Fruit fly (Drosophila melanogaster): ENCODE measurements around the gene CG18508.

The CG18508 gene

dm6 chrX:3173072-3173471 is at the start of gene CG18508:
Gene CG18508, minus strand, starts transcription at chrX:3173140.
- TF ChIP-seq Myc (optimal IDR thresholded peaks at IDR 0.05) (peak; percentile 15), lola (GFP tag; optimal IDR thresholded peaks at IDR 0.05) (no peak), foxo (GFP tag; optimal IDR thresholded peaks at IDR 0.05) (peak in 1 of 2 experiments; percentile 22), woc (GFP tag; optimal IDR thresholded peaks at IDR 0.05) (peak; percentile 35)

- TF ChIP-seq Rel (GFP tag; optimal IDR thresholded peaks at IDR 0.05) (no peak), Rel (tag; optimal IDR thresholded peaks at IDR 0.05) (no peak), woc (GFP tag; optimal IDR thresholded peaks at IDR 0.05) (peak; percentile 28), CG9705 (GFP tag; optimal IDR thresholded peaks at IDR 0.05) (no peak), fru (GFP tag; optimal IDR thresholded peaks at IDR 0.05) (peak; percentile 72), psq (GFP tag; optimal IDR thresholded peaks at IDR 0.05) (peak; percentile 20), tai (GFP tag; optimal IDR thresholded peaks at IDR 0.05) (no peak), OdsH (GFP tag; optimal IDR thresholded peaks at IDR 0.05) (peak; percentile 49), lola (GFP tag; optimal IDR thresholded peaks at IDR 0.05) (no peak), br (GFP tag; optimal IDR thresholded peaks at IDR 0.05) (peak; percentile 35), Sp1 (GFP tag; optimal IDR thresholded peaks at IDR 0.05) (peak; percentile 18), h (GFP tag; optimal IDR thresholded peaks at IDR 0.05) (peak; percentile 63), CrebA (GFP tag; optimal IDR thresholded peaks at IDR 0.05; ENCODE audit: borderline replicate concordance) (no peak), ey (GFP tag; optimal IDR thresholded peaks at IDR 0.05) (peak; percentile 54), HLH106 (tag; optimal IDR thresholded peaks at IDR 0.05) (peak; percentile 7), foxo (GFP tag; optimal IDR thresholded peaks at IDR 0.05) (peak in 1 of 2 experiments; percentile 73), sv (GFP tag; optimal IDR thresholded peaks at IDR 0.05) (peak; percentile 59), Mio (GFP tag; optimal IDR thresholded peaks at IDR 0.05) (no peak), rgr (GFP tag; optimal IDR thresholded peaks at IDR 0.05) (peak; percentile 55), dmrt93B (GFP tag; optimal IDR thresholded peaks at IDR 0.05) (peak; percentile 13)
These were observed 33.2 kb upstream of the CG18508 start for dm6 chrX:3205887-3206794.

dm6 chrX:3193774-3194173 is 20.8 kb upstream of the CG18508 start:
- TF ChIP-seq ey (GFP tag; optimal IDR thresholded peaks at IDR 0.05): no peak
- peak; percentile 59 for TF ChIP-seq Dfd (GFP tag; optimal IDR thresholded peaks at IDR 0.05)

DNA sequence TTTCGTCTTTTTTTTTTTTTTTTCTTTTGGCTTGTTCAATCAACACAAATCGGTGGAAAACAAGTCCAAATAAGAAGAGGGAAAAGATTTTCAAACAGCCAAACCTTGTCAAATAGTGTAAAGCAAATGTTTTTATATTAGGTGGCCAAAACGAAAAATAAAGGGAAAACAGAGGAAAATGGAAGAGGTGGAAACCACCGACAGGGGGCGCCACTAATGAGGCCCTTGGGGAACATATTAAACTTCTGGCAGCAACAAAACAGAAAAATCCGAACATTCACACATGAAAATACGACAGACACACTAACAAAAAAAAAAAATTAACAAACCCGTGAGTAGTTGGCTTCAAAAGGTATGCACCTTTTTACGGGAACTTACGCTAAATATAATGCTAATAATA is 19.4 kb upstream of the CG18508 start:
- TF ChIP-seq Myc (optimal IDR thresholded peaks at IDR 0.05): no peak
- no peak for TF ChIP-seq tai (GFP tag; optimal IDR thresholded peaks at IDR 0.05)
- no peak for TF ChIP-seq usp (GFP tag; optimal IDR thresholded peaks at IDR 0.05)
- no peak for TF ChIP-seq Mio (GFP tag; optimal IDR thresholded peaks at IDR 0.05)
- TF ChIP-seq br (GFP tag; optimal IDR thresholded peaks at IDR 0.05): no peak
- TF ChIP-seq Abd-B (GFP tag; optimal IDR thresholded peaks at IDR 0.05): no peak
- TF ChIP-seq woc (GFP tag; optimal IDR thresholded peaks at IDR 0.05): no peak
- no peak for TF ChIP-seq dl (GFP tag; optimal IDR thresholded peaks at IDR 0.05; ENCODE audit: insufficient read depth in 1 of 2, partially characterized antibody in 2 of 2)
- no peak for TF ChIP-seq pan (optimal IDR thresholded peaks at IDR 0.05)
- TF ChIP-seq CrebA (GFP tag; optimal IDR thresholded peaks at IDR 0.05; ENCODE audit: borderline replicate concordance): no peak
- TF ChIP-seq HLH106 (tag; optimal IDR thresholded peaks at IDR 0.05): no peak
- no peak for TF ChIP-seq CG32264 (GFP tag; optimal IDR thresholded peaks at IDR 0.05)
- no peak for TF ChIP-seq CG9705 (GFP tag; optimal IDR thresholded peaks at IDR 0.05)
- no peak for TF ChIP-seq h (GFP tag; optimal IDR thresholded peaks at IDR 0.05)
- TF ChIP-seq brk (GFP tag; optimal IDR thresholded peaks at IDR 0.05): no peak
- no peak for TF ChIP-seq Dif (GFP tag; optimal IDR thresholded peaks at IDR 0.05; ENCODE audit: partially characterized antibody)

DNA sequence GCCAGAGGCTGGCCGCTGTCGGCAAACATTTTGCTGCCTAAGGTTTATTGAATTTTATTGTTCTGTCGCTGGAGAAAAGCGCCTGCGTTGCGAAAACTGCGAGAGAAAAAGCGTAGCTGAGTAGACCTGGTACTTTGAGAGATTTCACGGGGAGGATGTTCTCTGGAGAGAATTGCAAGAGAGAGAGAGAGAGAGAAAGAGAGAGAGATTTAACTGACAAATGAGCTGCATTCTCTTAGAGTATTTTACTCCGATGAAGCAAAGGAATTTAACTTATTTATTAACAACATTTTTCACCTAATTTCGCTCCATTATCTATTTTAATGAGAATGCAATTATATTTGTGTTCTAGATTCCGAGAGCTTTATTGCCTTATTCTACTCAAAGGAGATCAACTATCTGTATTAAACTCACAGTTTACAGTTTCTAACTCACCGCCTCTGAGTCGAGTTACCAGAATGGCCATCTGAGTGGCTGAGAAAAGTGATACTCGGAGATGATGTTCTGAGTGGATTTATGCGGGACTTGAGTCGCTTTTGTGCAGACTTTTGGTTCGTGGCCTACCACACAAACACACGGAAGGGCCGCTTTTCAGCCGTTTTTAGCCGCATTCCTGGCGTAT is 18.0 kb upstream of the CG18508 start:
- TF ChIP-seq Dif (GFP tag; optimal IDR thresholded peaks at IDR 0.05; ENCODE audit: partially characterized antibody): peak; percentile 4
- no peak for TF ChIP-seq Abd-B (GFP tag; optimal IDR thresholded peaks at IDR 0.05)
